Worm (Caenorhabditis elegans) whole organism, L4/young adult: Measurements from ENCODE around the gene rrf-3.

Experiments
- W03F9.2 ChIP-seq: fragments of 150-350 bp; optimal IDR thresholded peaks from 2 replicates; lab custom pipeline; 2014; ENCODE audit warnings: missing biosample characterization, missing genetic modification characterization
- him-1 ChIP-seq: sonication (generic microtip); optimal IDR thresholded peaks from 2 replicates; lab custom pipeline; 2016; ENCODE audit warnings: missing genotype, missing genetic modification reagents, missing genetic modification characterization, missing compliant biosample characterization

ce11 chrII:8177095-8177494 is 14.8 kb downstream of the rrf-3 start, which contains the start of gene acr-14:
- TF ChIP-seq him-1 (tag; lab: Kevin White, UChicago) (no peak), W03F9.2 (tag; lab: Kevin White, UChicago) (no peak)
